Worm (Caenorhabditis elegans): ENCODE data around the gene F53C3.4.

DNA sequence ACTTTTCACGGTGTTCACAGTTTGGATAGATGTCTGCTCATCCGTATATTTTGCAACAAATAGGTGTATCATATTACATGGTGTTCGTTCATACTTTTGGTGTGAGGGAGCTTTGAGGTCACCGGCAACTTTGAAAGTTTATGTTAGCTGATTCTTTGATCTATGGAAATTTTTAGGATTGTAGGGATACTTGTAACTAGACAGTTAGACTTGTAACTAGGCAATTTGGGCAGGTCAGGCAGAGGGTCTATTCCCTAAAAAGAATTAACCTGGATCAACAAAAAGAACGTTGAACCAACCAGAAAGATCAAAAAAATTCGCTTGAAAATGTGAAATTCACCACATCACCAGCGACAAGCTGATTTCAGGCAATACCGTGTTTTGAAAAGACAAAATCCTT lies 7.3 kb upstream of the F53C3.4 start:
- TF ChIP-seq C06A6.2 (GFP tag; conservative IDR thresholded peaks at IDR 0.05) (no peak), mxl-1 (tag; optimal IDR thresholded peaks at IDR 0.05) (no peak), D2030.7 (GFP tag; IDR thresholded peaks at IDR 0.05) (no peak), ets-4 (GFP tag; optimal IDR thresholded peaks at IDR 0.05) (no peak)

Measured in whole organism, young adult.